Worm (Caenorhabditis elegans) whole organism, L4 larva: ENCODE measurements around the gene K07C5.2.

Source experiments
- R02D3.7 ChIP-seq: fragments of 150-350 bp; sonication (generic microtip); optimal IDR thresholded peaks from 3 replicates; lab custom pipeline; 2014; ENCODE audit warnings: missing biosample characterization, missing genetic modification characterization
- Y5F2A.4 ChIP-seq: fragments of 200-800 bp; sonication (Bioruptor generic); optimal IDR thresholded peaks from 2 replicates; lab custom pipeline; 2018; ENCODE audit warnings: mild to moderate bottlenecking, missing genetic modification characterization, missing compliant biosample characterization
- Y75B8A.6 ChIP-seq: fragments of 200-800 bp; sonication (Bioruptor generic); IDR thresholded peaks from 2 replicates; pipeline ENCODE4 v1.3.6; 2022; ENCODE audit warnings: missing genetic modification reagents, missing genetic modification characterization, missing compliant biosample characterization
- ZK337.2 ChIP-seq: fragments of 200-800 bp; sonication (Bioruptor generic); IDR thresholded peaks from 2 replicates; pipeline ENCODE4 v1.3.6; 2022; ENCODE audit warnings: missing genetic modification reagents, missing genetic modification characterization, missing compliant biosample characterization
- ZK546.5 ChIP-seq, 2 experiments: sonication (generic microtip); optimal IDR thresholded peaks; 2 replicates each; lab custom pipeline; 2017; ENCODE audit warnings: missing biosample characterization in 2 of 2, missing genetic modification characterization in 2 of 2
- aha-1 ChIP-seq: fragments of 150-350 bp; peaks from one replicate; lab custom pipeline; 2014; ENCODE audit warnings: missing biosample characterization, missing genetic modification characterization
- ama-1 ChIP-seq: fragments of 150-350 bp; optimal IDR thresholded peaks from 2 replicates; lab custom pipeline; 2014; ENCODE audit warnings: inconsistent platforms, mixed read lengths
- ceh-20 ChIP-seq: fragments of 200-800 bp; sonication (Bioruptor generic); IDR thresholded peaks from 2 replicates; pipeline ENCODE4 v1.3.6; 2022; ENCODE audit warnings: missing genetic modification reagents, missing genetic modification characterization, missing compliant biosample characterization
- ceh-28 ChIP-seq: fragments of 150-350 bp; optimal IDR thresholded peaks from 2 replicates; lab custom pipeline; 2014; ENCODE audit warnings: missing biosample characterization, missing genetic modification reagents, missing genetic modification characterization
- daf-12 ChIP-seq: fragments of 150-350 bp; optimal IDR thresholded peaks from 2 replicates; lab custom pipeline; 2014; ENCODE audit warnings: missing biosample characterization, missing genetic modification reagents, missing genetic modification characterization
- daf-19 ChIP-seq: fragments of 200-800 bp; sonication (Bioruptor generic); conservative IDR thresholded peaks from 2 replicates; pipeline ENCODE4 v1.3.6; 2022; ENCODE audit warnings: missing genetic modification characterization, missing compliant biosample characterization
- daf-8 ChIP-seq: fragments of 200-800 bp; sonication (Bioruptor generic); IDR thresholded peaks from 2 replicates; pipeline ENCODE4 v1.3.6; 2022; ENCODE audit warnings: missing genetic modification characterization, missing compliant biosample characterization
- dpl-1 ChIP-seq: fragments of 150-350 bp; optimal IDR thresholded peaks from 2 replicates; lab custom pipeline; 2014; ENCODE audit warnings: missing biosample characterization, missing genetic modification reagents, missing genetic modification characterization
- egl-43 ChIP-seq: fragments of 200-800 bp; sonication (Bioruptor generic); IDR thresholded peaks from 2 replicates; pipeline ENCODE4 v1.3.6; 2022; ENCODE audit warnings: missing genetic modification reagents, missing genetic modification characterization, missing compliant biosample characterization
- fos-1 ChIP-seq: fragments of 150-350 bp; optimal IDR thresholded peaks from 2 replicates; lab custom pipeline; 2014; ENCODE audit warnings: missing biosample characterization, missing genetic modification characterization
- gei-8 ChIP-seq: fragments of 200-800 bp; sonication (Bioruptor generic); optimal IDR thresholded peaks from 2 replicates; lab custom pipeline; 2018; ENCODE audit warnings: mild to moderate bottlenecking, missing genetic modification characterization, missing compliant biosample characterization
- hlh-30 ChIP-seq: sonication (generic microtip); optimal IDR thresholded peaks from 2 replicates; lab custom pipeline; 2017; ENCODE audit warnings: antibody characterized with exemption, mild to moderate bottlenecking, missing genetic modification characterization, missing compliant biosample characterization; ENCODE audit not compliant: insufficient read depth
- lin-1 ChIP-seq: fragments of 200-800 bp; sonication (Bioruptor generic); IDR thresholded peaks from 2 replicates; pipeline ENCODE4 v1.3.6; 2022; ENCODE audit warnings: missing genetic modification reagents, missing genetic modification characterization, missing compliant biosample characterization
- lin-38 ChIP-seq: fragments of 200-800 bp; sonication (Bioruptor generic); IDR thresholded peaks from 2 replicates; pipeline ENCODE4 v1.3.6; 2022; ENCODE audit warnings: missing genetic modification reagents, missing genetic modification characterization, missing compliant biosample characterization
- madf-9 ChIP-seq: fragments of 200-800 bp; sonication (Bioruptor generic); conservative IDR thresholded peaks from 2 replicates; pipeline ENCODE4 v1.3.6; 2022; ENCODE audit warnings: missing genetic modification reagents, missing genetic modification characterization, missing compliant biosample characterization
- nhr-11 ChIP-seq: fragments of 150-350 bp; optimal IDR thresholded peaks from 2 replicates; lab custom pipeline; 2014; ENCODE audit warnings: missing biosample characterization, missing genetic modification characterization
- nhr-41 ChIP-seq: fragments of 200-800 bp; sonication (Bioruptor generic); IDR thresholded peaks from 2 replicates; pipeline ENCODE4 v1.3.6; 2022; ENCODE audit warnings: missing genetic modification reagents, missing genetic modification characterization, missing compliant biosample characterization
- nhr-42 ChIP-seq: fragments of 200-800 bp; sonication (Bioruptor generic); IDR thresholded peaks from 2 replicates; pipeline ENCODE4 v1.3.6; 2022; ENCODE audit warnings: missing genetic modification characterization, missing compliant biosample characterization
- nhr-6 ChIP-seq: fragments of 150-350 bp; optimal IDR thresholded peaks from 2 replicates; lab custom pipeline; 2014; ENCODE audit warnings: missing biosample characterization, missing genetic modification characterization
- nhr-77 ChIP-seq: fragments of 150-350 bp; optimal IDR thresholded peaks from 2 replicates; lab custom pipeline; 2014; ENCODE audit warnings: missing biosample characterization, missing genetic modification characterization
- pha-4 ChIP-seq, 2 experiments: fragments of 150-350 bp in 1 of 2; fragments of 200-800 bp in 1 of 2; sonication (Bioruptor generic) in 1 of 2; IDR thresholded peaks in 1 of 2; optimal IDR thresholded peaks in 1 of 2; 2 replicates each; pipeline versions ENCODE4 v1.3.6 to Lab custom; 2014 to 2022; ENCODE audit warnings: missing genetic modification characterization in 2 of 2, missing genetic modification reagents in 2 of 2, missing biosample characterization in 1 of 2, missing compliant biosample characterization in 1 of 2
- pqm-1 ChIP-seq: sonication (generic microtip); optimal IDR thresholded peaks from 2 replicates; lab custom pipeline; 2017; ENCODE audit warnings: missing biosample characterization, missing genetic modification characterization
- sdz-12 ChIP-seq: fragments of 200-800 bp; sonication (Bioruptor generic); optimal IDR thresholded peaks from 2 replicates; lab custom pipeline; 2018; ENCODE audit warnings: mild to moderate bottlenecking, missing genetic modification characterization, missing compliant biosample characterization
- skn-1 ChIP-seq: fragments of 150-350 bp; optimal IDR thresholded peaks from 2 replicates; lab custom pipeline; 2014; ENCODE audit warnings: missing biosample characterization, missing genetic modification characterization
- tra-1 ChIP-seq: fragments of 200-800 bp; sonication (Bioruptor generic); IDR thresholded peaks from 2 replicates; pipeline ENCODE4 v1.3.6; 2022; ENCODE audit warnings: missing genetic modification reagents, missing genetic modification characterization, missing compliant biosample characterization
- unc-62 ChIP-seq, 3 experiments: fragments of 150-350 bp in 1 of 3; sonication (generic microtip); optimal IDR thresholded peaks in 2 of 3; peaks in 1 of 3; 1 replicate in 1 of 3; 2 replicates in 2 of 3; lab custom pipeline; 2014 to 2017; ENCODE audit warnings: missing biosample characterization in 3 of 3, missing genetic modification characterization in 3 of 3, missing genetic modification reagents in 3 of 3, missing genotype in 1 of 3
- vab-7 ChIP-seq: fragments of 200-800 bp; sonication (Bioruptor generic); IDR thresholded peaks from 2 replicates; pipeline ENCODE4 v1.3.6; 2022; ENCODE audit warnings: missing genetic modification reagents, missing genetic modification characterization, missing compliant biosample characterization
- ztf-11 ChIP-seq: fragments of 150-350 bp; optimal IDR thresholded peaks from 2 replicates; lab custom pipeline; 2014; ENCODE audit warnings: missing biosample characterization, missing genetic modification characterization
- ztf-7 ChIP-seq: fragments of 150-350 bp; optimal IDR thresholded peaks from 2 replicates; lab custom pipeline; 2014; ENCODE audit warnings: missing biosample characterization, missing genetic modification characterization

The K07C5.2 gene

DNA sequence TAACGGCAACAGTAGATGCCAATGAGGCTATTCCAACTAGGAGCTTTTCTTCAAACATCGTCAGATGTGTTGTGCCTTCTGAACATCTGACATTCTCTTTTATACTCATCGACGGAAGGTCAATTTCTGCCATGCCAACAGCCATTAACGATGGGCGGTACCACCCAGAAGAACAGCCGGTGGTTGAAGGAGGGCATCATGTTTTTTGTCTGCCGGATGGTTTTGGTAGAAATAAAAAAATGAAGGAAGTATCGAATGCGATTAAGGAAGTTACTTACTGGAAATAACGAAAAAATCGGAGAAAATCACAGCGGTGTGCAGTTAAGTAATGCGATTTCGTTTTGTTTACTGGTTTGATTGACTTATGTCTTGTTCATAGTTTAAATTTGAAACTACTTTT is 44.8 kb upstream of the K07C5.2 start, which contains the start of gene col-150:
TSS of gene col-150 (minus strand) at position 101 of the 400 bp plus-strand sequence.
- TF ChIP-seq pha-4 (GFP tag; IDR thresholded peaks at IDR 0.05; lab: Robert Waterston, UW) (no peak), pha-4 (tag; optimal IDR thresholded peaks at IDR 0.05; lab: Kevin White, UChicago) (no peak), Y75B8A.6 (GFP tag; lab: Robert Waterston, UW) (no peak), madf-9 (GFP tag; lab: Robert Waterston, UW) (no peak), ama-1 (lab: Kevin White, UChicago) (no peak), hlh-30 (tag; lab: Kevin White, UChicago) (no peak), ztf-11 (tag; lab: Kevin White, UChicago) (no peak), vab-7 (GFP tag; lab: Robert Waterston, UW) (no peak), nhr-77 (tag; lab: Kevin White, UChicago) (no peak), nhr-6 (tag; lab: Kevin White, UChicago) (no peak), ceh-20 (GFP tag; lab: Robert Waterston, UW) (no peak), nhr-42 (GFP tag; lab: Robert Waterston, UW) (no peak), skn-1 (tag; lab: Kevin White, UChicago) (no peak), ZK546.5 (tag; optimal IDR thresholded peaks at IDR 0.05; lab: Kevin White, UChicago) (no peak), lin-1 (GFP tag; lab: Robert Waterston, UW) (no peak), tra-1 (no peak), Y5F2A.4 (GFP tag; lab: Kevin White, UChicago) (no peak), ztf-7 (tag; lab: Kevin White, UChicago) (no peak)

DNA sequence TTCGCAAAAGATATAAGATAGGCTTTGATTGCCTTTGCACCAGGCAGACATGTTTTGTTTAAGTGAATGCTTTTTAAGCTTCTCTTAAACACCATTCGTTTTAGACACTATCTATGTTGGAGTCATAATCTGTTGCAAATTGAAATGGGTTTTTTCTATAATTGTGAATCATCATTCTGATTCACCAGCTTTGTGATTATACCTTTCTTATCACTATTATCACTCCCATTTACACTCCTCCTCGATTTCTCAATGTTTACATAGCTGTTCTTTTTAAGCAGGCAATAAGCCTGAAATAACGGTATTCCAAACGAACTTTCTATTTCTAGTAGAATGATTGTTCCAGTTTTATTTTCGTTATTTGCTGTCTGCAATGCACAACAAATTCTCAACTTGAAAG is 42.2 kb upstream of the K07C5.2 start, which contains the start of gene B0024.4:
TSS of gene B0024.4 (plus strand) at position 301 of the 400 bp plus-strand sequence.
- TF ChIP-seq gei-8 (GFP tag; lab: Kevin White, UChicago) (no peak), pqm-1 (peak; percentile 15), unc-62 (GFP tag; optimal IDR thresholded peaks at IDR 0.05 in 1 of 2; lab: Kevin White, UChicago) (peak in 1 of 2 experiments; percentile 20), unc-62 (tag; optimal IDR thresholded peaks at IDR 0.05; lab: Kevin White, UChicago) (no peak), dpl-1 (GFP tag; lab: Kevin White, UChicago) (no peak), fos-1 (tag; lab: Kevin White, UChicago) (no peak), vab-7 (GFP tag; lab: Robert Waterston, UW) (no peak)

DNA sequence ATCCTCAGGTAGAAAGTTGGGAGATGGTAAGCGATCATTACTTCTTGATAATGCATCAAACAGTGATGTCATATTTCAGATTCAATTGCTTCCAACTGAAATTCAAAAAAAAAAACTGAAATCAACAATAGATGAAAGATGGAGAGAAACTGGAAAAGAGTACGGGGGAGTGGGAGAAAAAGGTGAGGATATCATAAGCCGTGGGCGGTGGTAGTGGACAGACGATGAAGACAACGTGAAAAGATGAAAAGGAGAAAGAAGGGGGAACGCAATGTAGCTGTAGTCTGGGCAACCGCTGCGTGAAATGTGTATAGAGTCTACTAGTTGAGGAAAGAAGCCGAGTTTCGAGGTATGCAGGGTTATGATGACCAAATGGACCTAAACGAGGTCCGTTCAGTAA is 32.0 kb upstream of the K07C5.2 start, which contains the start of gene che-12:
TSS of gene che-12 (minus strand) at position 101 of the 400 bp plus-strand sequence.
- no peak for TF ChIP-seq ztf-7 (tag; lab: Kevin White, UChicago)
- TF ChIP-seq egl-43 (GFP tag; lab: Robert Waterston, UW): no peak
- no peak for TF ChIP-seq nhr-11
- no peak for TF ChIP-seq nhr-41
- no peak for TF ChIP-seq ceh-28 (tag; lab: Kevin White, UChicago)
- no peak for TF ChIP-seq daf-12 (tag; lab: Kevin White, UChicago)
- no peak for TF ChIP-seq R02D3.7
- no peak for TF ChIP-seq daf-8 (GFP tag; lab: Robert Waterston, UW)
- TF ChIP-seq daf-19 (GFP tag; lab: Robert Waterston, UW): no peak
- no peak for TF ChIP-seq sdz-12

DNA sequence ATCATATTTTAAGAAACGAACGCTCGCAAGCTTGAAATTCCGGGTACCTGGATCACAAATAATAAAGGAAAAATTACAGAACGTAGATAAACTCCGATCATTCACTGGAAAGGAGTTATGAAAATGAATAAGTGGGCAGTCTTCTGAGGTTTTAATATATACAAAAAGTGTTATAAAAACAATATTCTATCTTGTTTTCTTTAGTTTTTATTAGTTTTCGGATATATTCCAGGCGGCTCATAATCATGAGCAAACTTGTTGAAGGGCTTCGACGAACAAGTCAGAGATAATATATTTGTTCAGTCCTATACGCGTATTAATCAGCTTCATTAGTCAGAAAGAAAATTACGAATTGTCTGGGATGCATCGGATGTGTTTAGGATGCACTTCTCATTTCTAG is 25.3 kb upstream of the K07C5.2 start, which contains the start of gene gcy-6:
TSS of gene gcy-6 (minus strand) at position 101 of the 400 bp plus-strand sequence.
- no peak for TF ChIP-seq ZK337.2
- no peak for TF ChIP-seq lin-38 (GFP tag; lab: Robert Waterston, UW)
- peak in 1 of 2 experiments; percentile 15 for TF ChIP-seq unc-62 (GFP tag; optimal IDR thresholded peaks at IDR 0.05 in 1 of 2; lab: Kevin White, UChicago)
- TF ChIP-seq unc-62 (tag; optimal IDR thresholded peaks at IDR 0.05; lab: Kevin White, UChicago): no peak
- peak; percentile 85 for TF ChIP-seq aha-1
